Worm (Caenorhabditis elegans) whole organism, midembryonic: ENCODE results near the gene cyk-1.

ENCODE experiments used
- T22C8.4 ChIP-seq: fragments of 200-800 bp; sonication (Bioruptor generic); IDR thresholded peaks from 2 replicates; pipeline ENCODE4 v1.3.6; 2022; ENCODE audit warnings: missing genetic modification characterization, missing compliant biosample characterization
- cog-1 ChIP-seq: sonication (generic microtip); optimal IDR thresholded peaks from 2 replicates; lab custom pipeline; 2016; ENCODE audit warnings: missing genetic modification characterization, missing compliant biosample characterization
- flt-1 ChIP-seq: fragments of 200-800 bp; sonication (Bioruptor generic); IDR thresholded peaks from 2 replicates; pipeline ENCODE4 v1.3.6; 2022; ENCODE audit warnings: missing genetic modification characterization, missing compliant biosample characterization
- klf-2 ChIP-seq: fragments of 200-800 bp; sonication (Bioruptor generic); conservative IDR thresholded peaks from 2 replicates; pipeline ENCODE4 v1.3.6; 2022; ENCODE audit warnings: missing genetic modification reagents, missing genetic modification characterization, missing compliant biosample characterization
- med-1 ChIP-seq: sonication (generic microtip); optimal IDR thresholded peaks from 2 replicates; lab custom pipeline; 2017; ENCODE audit warnings: missing genetic modification characterization, mild to moderate bottlenecking, missing compliant biosample characterization, antibody characterized with exemption, missing genetic modification reagents; ENCODE audit not compliant: insufficient read depth
- ref-1 ChIP-seq: fragments of 200-800 bp; sonication (Bioruptor generic); conservative IDR thresholded peaks from 2 replicates; pipeline ENCODE4 v1.3.6; 2022; ENCODE audit warnings: missing genetic modification reagents, missing genetic modification characterization, missing compliant biosample characterization
- tab-1 ChIP-seq: fragments of 200-800 bp; sonication (Bioruptor generic); IDR thresholded peaks from 2 replicates; pipeline ENCODE4 v1.3.6; 2022; ENCODE audit warnings: missing genetic modification characterization, missing compliant biosample characterization
- ztf-23 ChIP-seq: fragments of 200-800 bp; sonication (Bioruptor generic); IDR thresholded peaks from 2 replicates; pipeline ENCODE4 v1.3.6; 2022; ENCODE audit warnings: missing genetic modification reagents, missing genetic modification characterization, missing compliant biosample characterization
- ztf-29 ChIP-seq: fragments of 200-800 bp; sonication (Bioruptor generic); IDR thresholded peaks from 2 replicates; pipeline ENCODE4 v1.3.6; 2022; ENCODE audit warnings: missing genetic modification reagents, missing genetic modification characterization, missing compliant biosample characterization

The cyk-1 gene

ce11 chrIII:7029105-7029504, at the start of gene cyk-1:
cyk-1 (minus strand) TSS chrIII:7029205.
- TF ChIP-seq klf-2 (GFP tag; lab: Robert Waterston, UW) (no peak), T22C8.4 (GFP tag; lab: Robert Waterston, UW) (no peak), ztf-23 (GFP tag; lab: Robert Waterston, UW) (no peak), cog-1 (tag; lab: Kevin White, UChicago) (no peak), ztf-29 (no peak), ref-1 (GFP tag; lab: Robert Waterston, UW) (no peak), tab-1 (GFP tag; lab: Robert Waterston, UW) (no peak), med-1 (GFP tag; lab: Kevin White, UChicago) (no peak), flt-1 (no peak)

ce11 chrIII:7078737-7079136, 49.7 kb upstream of the cyk-1 start, which contains the start of gene ZK418.6:
ZK418.6 (minus strand) TSS chrIII:7078837.
- TF ChIP-seq med-1 (GFP tag; lab: Kevin White, UChicago), result no peak
- TF ChIP-seq T22C8.4 (GFP tag; lab: Robert Waterston, UW), result no peak
- no peak for TF ChIP-seq klf-2 (GFP tag; lab: Robert Waterston, UW)
- TF ChIP-seq ref-1 (GFP tag; lab: Robert Waterston, UW), result no peak
- no peak for TF ChIP-seq ztf-29
- no peak for TF ChIP-seq cog-1 (tag; lab: Kevin White, UChicago)
- TF ChIP-seq flt-1, result no peak
- no peak for TF ChIP-seq ztf-23 (GFP tag; lab: Robert Waterston, UW)
- no peak for TF ChIP-seq tab-1 (GFP tag; lab: Robert Waterston, UW)

ce11 chrIII:7076386-7076785, 47.4 kb upstream of the cyk-1 start, which contains the start of gene ZK418.13:
ZK418.13 (minus strand) TSS chrIII:7076486.
- TF ChIP-seq ztf-23 (GFP tag; lab: Robert Waterston, UW), result no peak
- TF ChIP-seq T22C8.4 (GFP tag; lab: Robert Waterston, UW), result no peak
- no peak for TF ChIP-seq cog-1 (tag; lab: Kevin White, UChicago)
- TF ChIP-seq med-1 (GFP tag; lab: Kevin White, UChicago), result no peak
- TF ChIP-seq flt-1, result no peak

- TF ChIP-seq T22C8.4 (GFP tag; lab: Robert Waterston, UW) (no peak), ztf-23 (GFP tag; lab: Robert Waterston, UW) (no peak), tab-1 (GFP tag; lab: Robert Waterston, UW) (no peak), ref-1 (GFP tag; lab: Robert Waterston, UW) (no peak), klf-2 (GFP tag; lab: Robert Waterston, UW) (no peak), flt-1 (no peak), med-1 (GFP tag; lab: Kevin White, UChicago) (no peak), ztf-29 (no peak), cog-1 (tag; lab: Kevin White, UChicago) (no peak)
Measured at ce11 chrIII:7073801-7074386, 44.9 kb upstream of the cyk-1 start, which contains the start of gene ZK418.5. ZK418.5 (minus strand) TSS chrIII:7073851.

- TF ChIP-seq T22C8.4 (GFP tag; lab: Robert Waterston, UW), result no peak
- TF ChIP-seq tab-1 (GFP tag; lab: Robert Waterston, UW), result no peak
- TF ChIP-seq ref-1 (GFP tag; lab: Robert Waterston, UW), result no peak
- no peak for TF ChIP-seq flt-1
- TF ChIP-seq cog-1 (tag; lab: Kevin White, UChicago), result no peak
- TF ChIP-seq ztf-23 (GFP tag; lab: Robert Waterston, UW), result no peak
- no peak for TF ChIP-seq ztf-29
- no peak for TF ChIP-seq klf-2 (GFP tag; lab: Robert Waterston, UW)
- TF ChIP-seq med-1 (GFP tag; lab: Kevin White, UChicago), result no peak
Measured at ce11 chrIII:7072452-7072851, 43.4 kb upstream of the cyk-1 start, which contains the start of gene lin-37. lin-37 (minus strand) TSS chrIII:7072552.

ce11 chrIII:7069981-7070380, 41.0 kb upstream of the cyk-1 start, which contains the start of gene tmem-17:
tmem-17 (plus strand) TSS chrIII:7070281.
- TF ChIP-seq ztf-23 (GFP tag; lab: Robert Waterston, UW), result no peak
- TF ChIP-seq med-1 (GFP tag; lab: Kevin White, UChicago), result no peak
- no peak for TF ChIP-seq cog-1 (tag; lab: Kevin White, UChicago)
- no peak for TF ChIP-seq T22C8.4 (GFP tag; lab: Robert Waterston, UW)
- no peak for TF ChIP-seq tab-1 (GFP tag; lab: Robert Waterston, UW)
- TF ChIP-seq ztf-29, result no peak
- no peak for TF ChIP-seq ref-1 (GFP tag; lab: Robert Waterston, UW)
- no peak for TF ChIP-seq klf-2 (GFP tag; lab: Robert Waterston, UW)
- TF ChIP-seq flt-1, result no peak

- TF ChIP-seq flt-1, result no peak
- TF ChIP-seq ztf-29, result no peak
- TF ChIP-seq klf-2 (GFP tag; lab: Robert Waterston, UW), result no peak
- TF ChIP-seq T22C8.4 (GFP tag; lab: Robert Waterston, UW), result no peak
- no peak for TF ChIP-seq cog-1 (tag; lab: Kevin White, UChicago)
- no peak for TF ChIP-seq ref-1 (GFP tag; lab: Robert Waterston, UW)
Measured at ce11 chrIII:7068520-7069113, 39.6 kb upstream of the cyk-1 start, which contains the start of the genes ubc-18 and R01H2.8. ubc-18 (minus strand) TSS chrIII:7068570. R01H2.8 (plus strand) TSS chrIII:7069063.

ce11 chrIII:7067385-7067896, 38.4 kb upstream of the cyk-1 start, which contains the start of gene ger-1:
ger-1 (minus strand) TSS chrIII:7067477.
- no peak for TF ChIP-seq cog-1 (tag; lab: Kevin White, UChicago)
- TF ChIP-seq med-1 (GFP tag; lab: Kevin White, UChicago), result no peak
- TF ChIP-seq T22C8.4 (GFP tag; lab: Robert Waterston, UW), result no peak
- TF ChIP-seq ref-1 (GFP tag; lab: Robert Waterston, UW), result no peak
- no peak for TF ChIP-seq ztf-23 (GFP tag; lab: Robert Waterston, UW)
- no peak for TF ChIP-seq klf-2 (GFP tag; lab: Robert Waterston, UW)
- TF ChIP-seq flt-1, result no peak
- no peak for TF ChIP-seq ztf-29
- no peak for TF ChIP-seq tab-1 (GFP tag; lab: Robert Waterston, UW)
